Fruit fly (Drosophila melanogaster) whole organism, embryonic: Measurements from ENCODE around the gene CG42809.

Source experiments
- Asciz ChIP-seq: fragments of 200-800 bp; sonication (Bioruptor generic); optimal IDR thresholded peaks from 2 replicates; lab custom pipeline; 2017; ENCODE audit warnings: missing biosample characterization, mild to moderate bottlenecking, missing genetic modification characterization, missing genetic modification reagents
- Atf3 ChIP-seq: fragments of 200-800 bp; sonication (Bioruptor generic); optimal IDR thresholded peaks from 3 replicates; lab custom pipeline; 2016; ENCODE audit warnings: missing biosample characterization, missing genetic modification characterization
- Bgb ChIP-seq: fragments of 200-800 bp; sonication (Bioruptor generic); IDR thresholded peaks from 2 replicates; pipeline ENCODE4 v1.3.6; 2022; ENCODE audit warnings: missing biosample characterization, missing genetic modification characterization; ENCODE audit not compliant: partially characterized antibody
- CG12744 ChIP-seq: fragments of 200-800 bp; sonication (Bioruptor generic); optimal IDR thresholded peaks from 2 replicates; lab custom pipeline; 2016; ENCODE audit warnings: missing biosample characterization, missing genetic modification characterization
- CG15479 ChIP-seq: fragments of 200-800 bp; sonication (Bioruptor generic); optimal IDR thresholded peaks from 3 replicates; lab custom pipeline; 2019; ENCODE audit warnings: missing biosample characterization, mild to moderate bottlenecking, missing genetic modification characterization, moderate library complexity
- CG16863 ChIP-seq: fragments of 200-800 bp; sonication (Bioruptor generic); optimal IDR thresholded peaks from 3 replicates; lab custom pipeline; 2016; ENCODE audit warnings: missing biosample characterization, missing genetic modification characterization
- CG17359 ChIP-seq: fragments of 200-800 bp; sonication (Bioruptor generic); optimal IDR thresholded peaks from 3 replicates; lab custom pipeline; 2018; ENCODE audit warnings: missing biosample characterization, mild to moderate bottlenecking, missing genetic modification characterization, moderate library complexity
- CG17385 ChIP-seq: fragments of 200-800 bp; sonication (Bioruptor generic); optimal IDR thresholded peaks from 3 replicates; lab custom pipeline; 2018; ENCODE audit warnings: missing biosample characterization, mild to moderate bottlenecking, missing genetic modification characterization
- CG18476 ChIP-seq: fragments of 200-800 bp; sonication (Bioruptor generic); optimal IDR thresholded peaks from 2 replicates; lab custom pipeline; 2016; ENCODE audit warnings: missing biosample characterization, mild to moderate bottlenecking, missing genetic modification characterization
- CG2199 ChIP-seq: fragments of 200-800 bp; sonication (Bioruptor generic); IDR thresholded peaks from 3 replicates; pipeline ENCODE4 v1.3.6; 2022; ENCODE audit warnings: missing biosample characterization, missing genetic modification characterization
- CG32772 ChIP-seq: fragments of 200-800 bp; sonication (Bioruptor generic); IDR thresholded peaks from 2 replicates; pipeline ENCODE4 v1.3.6; 2022; ENCODE audit warnings: missing biosample characterization, missing genetic modification characterization
- CG43689 ChIP-seq: fragments of 200-800 bp; sonication (Bioruptor generic); IDR thresholded peaks from 2 replicates; pipeline ENCODE4 v1.3.6; 2022; ENCODE audit warnings: missing biosample characterization, missing genetic modification characterization
- CG5180 ChIP-seq: fragments of 200-800 bp; sonication (Bioruptor generic); optimal IDR thresholded peaks from 3 replicates; lab custom pipeline; 2017; ENCODE audit warnings: missing biosample characterization, missing genetic modification characterization, mild to moderate bottlenecking, moderate library complexity, missing genetic modification reagents
- CG8765 ChIP-seq: fragments of 200-800 bp; sonication (Bioruptor generic); IDR thresholded peaks from 2 replicates; pipeline ENCODE4 v1.3.6; 2022; ENCODE audit warnings: missing biosample characterization, missing genetic modification characterization
- CG8944 ChIP-seq: fragments of 200-800 bp; sonication (Bioruptor generic); optimal IDR thresholded peaks from 3 replicates; lab custom pipeline; 2016; ENCODE audit warnings: missing biosample characterization, missing genetic modification characterization
- CG9727 ChIP-seq: fragments of 200-800 bp; sonication (Bioruptor generic); optimal IDR thresholded peaks from 3 replicates; lab custom pipeline; 2017; ENCODE audit warnings: missing biosample characterization, mild to moderate bottlenecking, missing genetic modification characterization
- Dek ChIP-seq: fragments of 200-800 bp; sonication (Bioruptor generic); optimal IDR thresholded peaks from 3 replicates; lab custom pipeline; 2019; ENCODE audit warnings: missing biosample characterization, mild to moderate bottlenecking, missing genetic modification characterization, moderate library complexity
- Drgx ChIP-seq: fragments of 200-800 bp; sonication (Bioruptor generic); IDR thresholded peaks from 2 replicates; pipeline ENCODE4 v1.3.6; 2022; ENCODE audit warnings: missing biosample characterization, missing genetic modification characterization
- HLHmδ ChIP-seq: fragments of 200-800 bp; sonication (Bioruptor generic); optimal IDR thresholded peaks from 2 replicates; lab custom pipeline; 2018; ENCODE audit warnings: missing biosample characterization, mild to moderate bottlenecking, missing genetic modification characterization, moderate library complexity
- HmgD ChIP-seq: fragments of 200-800 bp; sonication (Bioruptor generic); optimal IDR thresholded peaks from 3 replicates; lab custom pipeline; 2016; ENCODE audit warnings: missing biosample characterization, missing genetic modification characterization
- Lhr ChIP-seq: fragments of 200-800 bp; sonication (Bioruptor generic); optimal IDR thresholded peaks from 3 replicates; lab custom pipeline; 2017; ENCODE audit warnings: mild to moderate bottlenecking, missing biosample characterization, missing genetic modification reagents, missing genetic modification characterization
- MBD-R2 ChIP-seq: fragments of 200-800 bp; sonication (Bioruptor generic); IDR thresholded peaks from 2 replicates; pipeline ENCODE4 v1.3.6; 2022; ENCODE audit warnings: missing biosample characterization, missing genetic modification characterization
- Meics ChIP-seq: fragments of 200-800 bp; sonication (Bioruptor generic); optimal IDR thresholded peaks from 2 replicates; lab custom pipeline; 2017; ENCODE audit warnings: missing biosample characterization, mild to moderate bottlenecking, missing genetic modification characterization
- NK7.1 ChIP-seq: fragments of 200-800 bp; sonication (Bioruptor generic); optimal IDR thresholded peaks from 3 replicates; lab custom pipeline; 2016; ENCODE audit warnings: missing biosample characterization, missing genetic modification characterization
- Oli ChIP-seq: fragments of 200-800 bp; sonication (Bioruptor generic); optimal IDR thresholded peaks from 2 replicates; lab custom pipeline; 2018; ENCODE audit warnings: missing biosample characterization, mild to moderate bottlenecking, missing genetic modification characterization, moderate library complexity
- Optix ChIP-seq: fragments of 200-800 bp; sonication (Bioruptor generic); IDR thresholded peaks from 3 replicates; pipeline ENCODE4 v1.3.6; 2022; ENCODE audit warnings: missing biosample characterization, missing genetic modification characterization
- Side ChIP-seq: fragments of 200-800 bp; sonication (Bioruptor generic); optimal IDR thresholded peaks from 2 replicates; lab custom pipeline; 2016; ENCODE audit warnings: missing biosample characterization, missing genetic modification characterization
- Sox100B ChIP-seq: fragments of 200-800 bp; sonication (Bioruptor generic); optimal IDR thresholded peaks from 3 replicates; lab custom pipeline; 2018; ENCODE audit warnings: missing biosample characterization, mild to moderate bottlenecking, missing genetic modification characterization
- abd-A ChIP-seq: fragments of 200-800 bp; sonication (Bioruptor generic); optimal IDR thresholded peaks from 3 replicates; lab custom pipeline; 2019; ENCODE audit warnings: missing biosample characterization, mild to moderate bottlenecking, missing genetic modification characterization, moderate library complexity
- aop ChIP-seq: fragments of 200-800 bp; sonication (Bioruptor generic); IDR thresholded peaks from 2 replicates; pipeline ENCODE4 v1.3.6; 2022; ENCODE audit warnings: missing biosample characterization, missing genetic modification characterization
- ato ChIP-seq: fragments of 200-800 bp; sonication (Bioruptor generic); IDR thresholded peaks from 2 replicates; pipeline ENCODE4 v1.3.6; 2022; ENCODE audit warnings: missing biosample characterization, missing genetic modification characterization; ENCODE audit not compliant: partially characterized antibody
- dan ChIP-seq: fragments of 200-800 bp; sonication (Bioruptor generic); IDR thresholded peaks from 2 replicates; pipeline ENCODE4 v1.3.6; 2022; ENCODE audit warnings: missing biosample characterization, missing genetic modification characterization
- ems ChIP-seq: fragments of 200-800 bp; sonication (Bioruptor generic); optimal IDR thresholded peaks from 3 replicates; lab custom pipeline; 2016; ENCODE audit warnings: missing biosample characterization, missing genetic modification characterization
- gcm ChIP-seq: fragments of 200-800 bp; sonication (Bioruptor generic); optimal IDR thresholded peaks from 2 replicates; lab custom pipeline; 2019; ENCODE audit warnings: missing biosample characterization, mild to moderate bottlenecking, missing genetic modification characterization, moderate library complexity
- h ChIP-seq: fragments of >200 bp; optimal IDR thresholded peaks from 2 replicates; lab custom pipeline; 2017
- hb ChIP-seq: fragments of 200-800 bp; sonication (Bioruptor generic); IDR thresholded peaks from 3 replicates; pipeline ENCODE4 v1.3.6; 2022; ENCODE audit warnings: missing biosample characterization, missing genetic modification characterization; ENCODE audit not compliant: partially characterized antibody
- insv ChIP-seq, 2 experiments: fragments of 200-800 bp; sonication (Bioruptor generic); optimal IDR thresholded peaks; 3 replicates each; lab custom pipeline; 2016 to 2018; ENCODE audit warnings: missing biosample characterization in 2 of 2, missing genetic modification characterization in 2 of 2
- inv ChIP-seq: fragments of 200-800 bp; sonication (Bioruptor generic); IDR thresholded peaks from 2 replicates; pipeline ENCODE4 v1.3.6; 2022; ENCODE audit warnings: missing biosample characterization, missing genetic modification characterization; ENCODE audit not compliant: partially characterized antibody
- mld ChIP-seq: fragments of 200-800 bp; sonication (Bioruptor generic); IDR thresholded peaks from 3 replicates; pipeline ENCODE4 v1.3.6; 2022; ENCODE audit warnings: missing biosample characterization, missing genetic modification characterization; ENCODE audit not compliant: partially characterized antibody
- nerfin-2 ChIP-seq: fragments of 200-800 bp; sonication (Bioruptor generic); IDR thresholded peaks from 2 replicates; pipeline ENCODE4 v1.3.6; 2022; ENCODE audit warnings: missing biosample characterization, missing genetic modification characterization; ENCODE audit not compliant: partially characterized antibody
- odd ChIP-seq: fragments of 200-800 bp; sonication (Bioruptor generic); optimal IDR thresholded peaks from 2 replicates; lab custom pipeline; 2017; ENCODE audit warnings: missing biosample characterization, mild to moderate bottlenecking, missing genetic modification characterization
- ranshi ChIP-seq: fragments of 200-800 bp; sonication (Bioruptor generic); IDR thresholded peaks from 2 replicates; pipeline ENCODE4 v1.3.6; 2022; ENCODE audit warnings: missing biosample characterization, missing genetic modification characterization
- row ChIP-seq: fragments of 200-800 bp; sonication (Bioruptor generic); IDR thresholded peaks from 3 replicates; pipeline ENCODE4 v1.3.6; 2022; ENCODE audit warnings: missing biosample characterization, missing genetic modification characterization
- salm ChIP-seq: fragments of 200-800 bp; sonication (Bioruptor generic); optimal IDR thresholded peaks from 2 replicates; lab custom pipeline; 2018; ENCODE audit warnings: missing biosample characterization, mild to moderate bottlenecking, missing genetic modification characterization
- sima ChIP-seq: fragments of 200-800 bp; sonication (Bioruptor generic); optimal IDR thresholded peaks from 2 replicates; lab custom pipeline; 2016; ENCODE audit warnings: missing biosample characterization, missing genetic modification characterization
- stwl ChIP-seq: fragments of 200-800 bp; sonication (Bioruptor generic); optimal IDR thresholded peaks from 3 replicates; lab custom pipeline; 2018; ENCODE audit warnings: missing biosample characterization, mild to moderate bottlenecking, missing genetic modification characterization, moderate library complexity
- tup ChIP-seq: fragments of 200-800 bp; sonication (Bioruptor generic); optimal IDR thresholded peaks from 2 replicates; lab custom pipeline; 2016; ENCODE audit warnings: missing biosample characterization, mild to moderate bottlenecking, missing genetic modification characterization, moderate library complexity
- usp ChIP-seq: fragments of >200 bp; optimal IDR thresholded peaks from 2 replicates; lab custom pipeline; 2017; ENCODE audit warnings: missing biosample characterization, missing genetic modification characterization
- vnd ChIP-seq: fragments of 200-800 bp; sonication (Bioruptor generic); IDR thresholded peaks from 3 replicates; pipeline ENCODE4 v1.3.6; 2022; ENCODE audit warnings: missing biosample characterization, missing genetic modification characterization; ENCODE audit not compliant: partially characterized antibody

CG42809 gene

dm6 chr2L:13414525-13415481, 42.5 kb upstream of the CG42809 start, which contains the start of the genes CG16956, CG42784 and CG43850 (continued):
- TF ChIP-seq Sox100B (peak; percentile 54), dan (GFP tag; lab: Robert Waterston, UW) (no peak), ranshi (no peak), usp (no peak), abd-A (tag; lab: Kevin White, UChicago) (no peak), Atf3 (GFP tag; lab: Kevin White, UChicago) (no peak), CG5180 (peak; percentile 51), stwl (tag; lab: Kevin White, UChicago) (no peak), insv (GFP tag; optimal IDR thresholded peaks at IDR 0.05; lab: Kevin White, UChicago) (peak in 1 of 2 experiments; percentile 49), nerfin-2 (no peak), h (lab: Kevin White, UChicago) (no peak), CG32772 (GFP tag; lab: Robert Waterston, UW) (no peak), HmgD (GFP tag; lab: Kevin White, UChicago) (no peak), CG9727 (GFP tag; lab: Kevin White, UChicago) (peak; percentile 56), CG17359 (tag; lab: Kevin White, UChicago) (no peak), HLHmδ (GFP tag; lab: Kevin White, UChicago) (no peak), salm (no peak), Bgb (GFP tag; lab: Robert Waterston, UW) (no peak), CG12744 (GFP tag; lab: Kevin White, UChicago) (no peak), MBD-R2 (GFP tag; lab: Robert Waterston, UW) (no peak), CG16863 (GFP tag; lab: Kevin White, UChicago) (no peak), ato (GFP tag; lab: Robert Waterston, UW) (no peak), CG8944 (no peak), hb (no peak), CG8765 (GFP tag; lab: Robert Waterston, UW) (no peak), gcm (GFP tag; lab: Kevin White, UChicago) (no peak), odd (GFP tag; lab: Kevin White, UChicago) (peak; percentile 83), tup (GFP tag; lab: Kevin White, UChicago) (no peak), inv (GFP tag; lab: Robert Waterston, UW) (no peak), mld (GFP tag; lab: Robert Waterston, UW) (no peak), Side (peak; percentile 28), Lhr (GFP tag; lab: Kevin White, UChicago) (no peak), aop (no peak), Dek (peak; percentile 42), sima (GFP tag; lab: Kevin White, UChicago) (no peak), vnd (GFP tag; lab: Robert Waterston, UW) (no peak), CG2199 (no peak), Oli (tag; lab: Kevin White, UChicago) (peak; percentile 6), CG17385 (GFP tag; lab: Kevin White, UChicago) (peak; percentile 78), Meics (GFP tag; lab: Kevin White, UChicago) (peak; percentile 87), Drgx (no peak), ems (GFP tag; lab: Kevin White, UChicago) (no peak), NK7.1 (GFP tag; lab: Kevin White, UChicago) (no peak), CG15479 (GFP tag; lab: Kevin White, UChicago) (no peak), Asciz (GFP tag; lab: Kevin White, UChicago) (peak; percentile 68), CG18476 (GFP tag; lab: Kevin White, UChicago) (no peak), Optix (GFP tag; lab: Robert Waterston, UW) (no peak), CG43689 (GFP tag; lab: Robert Waterston, UW) (peak; percentile 46; the same call in 1 of the 2 replicates), row (GFP tag; lab: Robert Waterston, UW) (no peak)
